Fruit fly (Drosophila melanogaster): Measurements from ENCODE around the gene CG10343.
A peak's percentile ranks its signal among the peaks of the same experiment; 100 is the strongest.

CG10343 gene

dm6 chr2L:18693877-18694723 lies 9.2 kb upstream of the CG10343 start:
- TF ChIP-seq CG8159 (tag; optimal IDR thresholded peaks at IDR 0.05) (no peak), gl (tag; optimal IDR thresholded peaks at IDR 0.05) (no peak), CG34367 (tag; optimal IDR thresholded peaks at IDR 0.05) (peak; percentile 5), CG17806 (tag; optimal IDR thresholded peaks at IDR 0.05) (peak; percentile 33), fd96Ca (GFP tag; IDR thresholded peaks at IDR 0.05) (0 out of 3 replicates have a peak, but pooled peaks have one; percentile 7), Snoo (tag; optimal IDR thresholded peaks at IDR 0.05) (peak; percentile 27), Pif1A (GFP tag; optimal IDR thresholded peaks at IDR 0.05) (no peak), CG10348 (GFP tag; IDR thresholded peaks at IDR 0.05) (0 out of 2 replicates have a peak, but pooled peaks have one; percentile 38), CG4496 (GFP tag; IDR thresholded peaks at IDR 0.05) (peak; percentile 74), Ets98B (GFP tag; IDR thresholded peaks at IDR 0.05) (peak; percentile 38; the same call in 1 of the 2 replicates), CG9948 (tag; optimal IDR thresholded peaks at IDR 0.05) (peak; percentile 19), CG15710 (tag; optimal IDR thresholded peaks at IDR 0.05) (peak; percentile 41), CG32121 (GFP tag; IDR thresholded peaks at IDR 0.05) (peak; percentile 37; the same call in 1 of the 2 replicates), CG12605 (GFP tag; IDR thresholded peaks at IDR 0.05) (peak; percentile 65; the same call in 1 of the 2 replicates), CG14655 (GFP tag; optimal IDR thresholded peaks at IDR 0.05) (no peak), EcR (GFP tag; optimal IDR thresholded peaks at IDR 0.05) (peak; percentile 9)

- TF ChIP-seq Ets98B (GFP tag; IDR thresholded peaks at IDR 0.05) (peak; percentile 39), CG14655 (GFP tag; optimal IDR thresholded peaks at IDR 0.05) (peak; percentile 10), CG32121 (GFP tag; IDR thresholded peaks at IDR 0.05) (0 out of 2 replicates have a peak, but pooled peaks have one; percentile 10), CG34367 (tag; optimal IDR thresholded peaks at IDR 0.05) (peak; percentile 19), Pif1B (GFP tag; optimal IDR thresholded peaks at IDR 0.05) (peak; percentile 17), CG4496 (GFP tag; IDR thresholded peaks at IDR 0.05) (peak; percentile 74), gl (tag; optimal IDR thresholded peaks at IDR 0.05) (no peak), EcR (GFP tag; optimal IDR thresholded peaks at IDR 0.05) (no peak), Pif1A (GFP tag; optimal IDR thresholded peaks at IDR 0.05) (peak; percentile 57), rn (GFP tag; IDR thresholded peaks at IDR 0.05) (no peak), CG10348 (GFP tag; IDR thresholded peaks at IDR 0.05) (no peak), CG8159 (tag; optimal IDR thresholded peaks at IDR 0.05) (peak; percentile 14), CG17806 (tag; optimal IDR thresholded peaks at IDR 0.05) (peak; percentile 46), CG13204 (GFP tag; optimal IDR thresholded peaks at IDR 0.05) (no peak), CG9948 (tag; optimal IDR thresholded peaks at IDR 0.05) (peak; percentile 37), fd96Ca (GFP tag; IDR thresholded peaks at IDR 0.05) (peak; percentile 61; the same call in 1 of the 3 replicates), Snoo (tag; optimal IDR thresholded peaks at IDR 0.05) (no peak), CG12605 (GFP tag; IDR thresholded peaks at IDR 0.05) (peak; percentile 54), CG8301 (tag; optimal IDR thresholded peaks at IDR 0.05) (peak; percentile 30), CG15710 (tag; optimal IDR thresholded peaks at IDR 0.05) (peak; percentile 48), D1 (tag; optimal IDR thresholded peaks at IDR 0.05) (no peak)
Measured at dm6 chr2L:18694724-18695105, 8.6 kb upstream of the CG10343 start.

- TF ChIP-seq CG8159 (tag; optimal IDR thresholded peaks at IDR 0.05) (peak; percentile 71), fd96Ca (GFP tag; IDR thresholded peaks at IDR 0.05) (peak; percentile 94), CG15710 (tag; optimal IDR thresholded peaks at IDR 0.05) (peak; percentile 61), gl (tag; optimal IDR thresholded peaks at IDR 0.05) (peak; percentile 23), CG13204 (GFP tag; optimal IDR thresholded peaks at IDR 0.05) (no peak), CG8301 (tag; optimal IDR thresholded peaks at IDR 0.05) (peak; percentile 77), D1 (tag; optimal IDR thresholded peaks at IDR 0.05) (no peak), Pif1B (GFP tag; optimal IDR thresholded peaks at IDR 0.05) (peak; percentile 80), CG14655 (GFP tag; optimal IDR thresholded peaks at IDR 0.05) (peak; percentile 72), CG32121 (GFP tag; IDR thresholded peaks at IDR 0.05) (peak; percentile 87), CG34367 (tag; optimal IDR thresholded peaks at IDR 0.05) (peak; percentile 73), CG4496 (GFP tag; IDR thresholded peaks at IDR 0.05) (peak; percentile 95), EcR (GFP tag; optimal IDR thresholded peaks at IDR 0.05) (peak; percentile 10), Pif1A (GFP tag; optimal IDR thresholded peaks at IDR 0.05) (no peak), CG10348 (GFP tag; IDR thresholded peaks at IDR 0.05) (peak; percentile 89), CG17806 (tag; optimal IDR thresholded peaks at IDR 0.05) (peak; percentile 72), Ets98B (GFP tag; IDR thresholded peaks at IDR 0.05) (peak; percentile 94), Snoo (tag; optimal IDR thresholded peaks at IDR 0.05) (peak; percentile 79), rn (GFP tag; IDR thresholded peaks at IDR 0.05) (peak; percentile 80), CG9948 (tag; optimal IDR thresholded peaks at IDR 0.05) (peak; percentile 70), CG12605 (GFP tag; IDR thresholded peaks at IDR 0.05) (peak; percentile 75)
Measured at dm6 chr2L:18695404-18695804, 7.9 kb upstream of the CG10343 start, which contains the start of the genes CG10383 and CG10338. Gene CG10383, minus strand, starts transcription at chr2L:18695602. Gene CG10338, plus strand, starts transcription at chr2L:18695664.

- TF ChIP-seq CG15710 (tag; optimal IDR thresholded peaks at IDR 0.05) (no peak), D1 (tag; optimal IDR thresholded peaks at IDR 0.05) (no peak), CG34367 (tag; optimal IDR thresholded peaks at IDR 0.05) (no peak), EcR (GFP tag; optimal IDR thresholded peaks at IDR 0.05) (no peak), CG32121 (GFP tag; IDR thresholded peaks at IDR 0.05) (no peak), CG12605 (GFP tag; IDR thresholded peaks at IDR 0.05) (no peak), gl (tag; optimal IDR thresholded peaks at IDR 0.05) (no peak), CG8301 (tag; optimal IDR thresholded peaks at IDR 0.05) (no peak), Pif1A (GFP tag; optimal IDR thresholded peaks at IDR 0.05) (no peak), CG4496 (GFP tag; IDR thresholded peaks at IDR 0.05) (no peak), CG10348 (GFP tag; IDR thresholded peaks at IDR 0.05) (no peak), fd96Ca (GFP tag; IDR thresholded peaks at IDR 0.05) (no peak), Ets98B (GFP tag; IDR thresholded peaks at IDR 0.05) (no peak), rn (GFP tag; IDR thresholded peaks at IDR 0.05) (no peak)
Measured at dm6 chr2L:18698559-18699130, 4.6 kb upstream of the CG10343 start, which contains the start of gene CG10341. Gene CG10341, plus strand, starts transcription at chr2L:18698714.

Data from whole organism, pupa.